Worm (Caenorhabditis elegans): Measurements from ENCODE around the gene C55C3.3.

Gene C55C3.3

ce11 chrIV:5664375-5665004 is 20.6 kb upstream of the C55C3.3 start, which contains the start of gene bec-1 (continued):
- no peak for TF ChIP-seq ama-1 (optimal IDR thresholded peaks at IDR 0.05)
- no peak for TF ChIP-seq snpc-4 (tag; optimal IDR thresholded peaks at IDR 0.05)
- peak; percentile 40 for TF ChIP-seq mxl-3 (GFP tag; optimal IDR thresholded peaks at IDR 0.05)
- 0 out of 2 replicates have a peak, but pooled peaks have one; percentile 9 for TF ChIP-seq madf-9 (GFP tag; conservative IDR thresholded peaks at IDR 0.05)
- TF ChIP-seq ztf-7 (tag; optimal IDR thresholded peaks at IDR 0.05) = no peak
- TF ChIP-seq tra-1 (GFP tag; IDR thresholded peaks at IDR 0.05) = no peak
- TF ChIP-seq hif-1 (tag; optimal IDR thresholded peaks at IDR 0.05) = no peak
- TF ChIP-seq R02D3.7 (tag; optimal IDR thresholded peaks at IDR 0.05) = no peak
- TF ChIP-seq hlh-11 (tag; optimal IDR thresholded peaks at IDR 0.05) = peak; percentile 31
- no peak for TF ChIP-seq nhr-25 (tag; optimal IDR thresholded peaks at IDR 0.05; ENCODE audit: borderline replicate concordance, insufficient read depth)
- TF ChIP-seq ceh-62 (tag; optimal IDR thresholded peaks at IDR 0.05) = no peak
- TF ChIP-seq dmd-6 (GFP tag; IDR thresholded peaks at IDR 0.05) = 0 out of 2 replicates have a peak, but pooled peaks have one; percentile 21
- TF ChIP-seq hmg-1.1 (GFP tag; IDR thresholded peaks at IDR 0.05) = 0 out of 2 replicates have a peak, but pooled peaks have one; percentile 10

ce11 chrIV:5665353-5665918 is 19.7 kb upstream of the C55C3.3 start:
- no peak for TF ChIP-seq saeg-2 (GFP tag; IDR thresholded peaks at IDR 0.05)
- 0 out of 2 replicates have a peak, but pooled peaks have one; percentile 25 for TF ChIP-seq mdt-29 (GFP tag; IDR thresholded peaks at IDR 0.05)
- no peak for TF ChIP-seq daf-19 (GFP tag; conservative IDR thresholded peaks at IDR 0.05)
- TF ChIP-seq hlh-30 (tag; optimal IDR thresholded peaks at IDR 0.05; ENCODE audit: insufficient read depth) = peak; percentile 47
- no peak for TF ChIP-seq ceh-28 (tag; optimal IDR thresholded peaks at IDR 0.05)
- TF ChIP-seq snpc-4 (tag; optimal IDR thresholded peaks at IDR 0.05) = no peak
- no peak for TF ChIP-seq set-16 (GFP tag; IDR thresholded peaks at IDR 0.05)
- TF ChIP-seq lin-29 (GFP tag; IDR thresholded peaks at IDR 0.05) = no peak
- peak; percentile 57 for TF ChIP-seq dve-1 (tag; optimal IDR thresholded peaks at IDR 0.05; ENCODE audit: insufficient read depth)
- TF ChIP-seq egl-27 (tag; optimal IDR thresholded peaks at IDR 0.05) = no peak
- TF ChIP-seq nhr-41 (GFP tag; IDR thresholded peaks at IDR 0.05) = no peak
- TF ChIP-seq mxl-2 (GFP tag; conservative IDR thresholded peaks at IDR 0.05) = no peak
- peak in 1 of 2 experiments; percentile 59 for TF ChIP-seq lsy-2 (tag; optimal IDR thresholded peaks at IDR 0.05)
- TF ChIP-seq gei-8 (GFP tag; optimal IDR thresholded peaks at IDR 0.05) = no peak
- no peak for TF ChIP-seq unc-130 (GFP tag; optimal IDR thresholded peaks at IDR 0.05)
- TF ChIP-seq nhr-76 (tag; optimal IDR thresholded peaks at IDR 0.05) = no peak
- no peak for TF ChIP-seq snpc-1.2 (GFP tag; IDR thresholded peaks at IDR 0.05)
- no peak for TF ChIP-seq zfp-2 (tag; optimal IDR thresholded peaks at IDR 0.05)
- TF ChIP-seq unc-62 (GFP tag; optimal IDR thresholded peaks at IDR 0.05 in 1 of 2) = peak in 1 of 2 experiments; percentile 24
- TF ChIP-seq unc-62 (tag; optimal IDR thresholded peaks at IDR 0.05) = no peak
- TF ChIP-seq zip-2 (tag; optimal IDR thresholded peaks at IDR 0.05) = no peak
- TF ChIP-seq daf-16 (GFP tag; optimal IDR thresholded peaks at IDR 0.05) = peak in 1 of 2 experiments; percentile 5
- peak; percentile 15 for TF ChIP-seq daf-16 (tag; optimal IDR thresholded peaks at IDR 0.05)
- TF ChIP-seq hlh-11 (tag; optimal IDR thresholded peaks at IDR 0.05) = peak; percentile 81
- no peak for TF ChIP-seq R02D3.7 (tag; optimal IDR thresholded peaks at IDR 0.05)
- no peak for TF ChIP-seq ctbp-1 (GFP tag; IDR thresholded peaks at IDR 0.05)
- TF ChIP-seq tag-97 (GFP tag; IDR thresholded peaks at IDR 0.05) = no peak
- TF ChIP-seq madf-9 (GFP tag; conservative IDR thresholded peaks at IDR 0.05) = no peak
- no peak for TF ChIP-seq zip-11 (GFP tag; IDR thresholded peaks at IDR 0.05)
- TF ChIP-seq ceh-20 (GFP tag; IDR thresholded peaks at IDR 0.05) = 0 out of 2 replicates have a peak, but pooled peaks have one; percentile 12
- no peak for TF ChIP-seq skn-1 (tag; optimal IDR thresholded peaks at IDR 0.05)
- no peak for TF ChIP-seq rbr-2 (tag; optimal IDR thresholded peaks at IDR 0.05)
- TF ChIP-seq lin-38 (GFP tag; IDR thresholded peaks at IDR 0.05) = no peak
- no peak for TF ChIP-seq Y75B8A.6 (GFP tag; IDR thresholded peaks at IDR 0.05)
- TF ChIP-seq attf-4 (tag; optimal IDR thresholded peaks at IDR 0.05) = no peak
- TF ChIP-seq fos-1 (tag; optimal IDR thresholded peaks at IDR 0.05) = no peak
- TF ChIP-seq pqm-1 (tag; optimal IDR thresholded peaks at IDR 0.05) = no peak
- TF ChIP-seq mxl-3 (GFP tag; optimal IDR thresholded peaks at IDR 0.05) = no peak
- TF ChIP-seq dmd-9 (GFP tag; IDR thresholded peaks at IDR 0.05) = no peak
